Worm (Caenorhabditis elegans) whole organism, late embryonic: Measurements from ENCODE around the gene sgn-1.

ENCODE experiments used
- K09A11.1 ChIP-seq: sonication (generic microtip); optimal IDR thresholded peaks from 2 replicates; lab custom pipeline; 2017; ENCODE audit warnings: antibody characterized with exemption, mild to moderate bottlenecking, missing genetic modification characterization, missing compliant biosample characterization; ENCODE audit not compliant: insufficient read depth
- T23F11.4 ChIP-seq: fragments of 200-800 bp; sonication (Bioruptor generic); optimal IDR thresholded peaks from 2 replicates; lab custom pipeline; 2018; ENCODE audit warnings: mild to moderate bottlenecking, missing genetic modification characterization, missing compliant biosample characterization
- Y22D7AL.16 ChIP-seq: sonication (generic microtip); optimal IDR thresholded peaks from 2 replicates; lab custom pipeline; 2016; ENCODE audit warnings: missing genetic modification characterization, missing compliant biosample characterization
- ama-1 ChIP-seq: fragments of 150-350 bp; optimal IDR thresholded peaks from 2 replicates; lab custom pipeline; 2014
- ceh-14 ChIP-seq: sonication (generic microtip); optimal IDR thresholded peaks from 2 replicates; lab custom pipeline; 2016; ENCODE audit warnings: missing genotype, missing genetic modification characterization, missing compliant biosample characterization
- ceh-18 ChIP-seq: sonication (generic microtip); optimal IDR thresholded peaks from 2 replicates; lab custom pipeline; 2016; ENCODE audit warnings: missing genetic modification characterization, missing compliant biosample characterization
- ceh-19 ChIP-seq: fragments of 200-800 bp; sonication (Bioruptor generic); optimal IDR thresholded peaks from 2 replicates; lab custom pipeline; 2018; ENCODE audit warnings: mild to moderate bottlenecking, missing genetic modification characterization, missing compliant biosample characterization
- ceh-2 ChIP-seq: sonication (generic microtip); optimal IDR thresholded peaks from 2 replicates; lab custom pipeline; 2016; ENCODE audit warnings: missing genotype, missing genetic modification characterization, missing compliant biosample characterization
- ceh-48 ChIP-seq: sonication (generic microtip); optimal IDR thresholded peaks from 2 replicates; lab custom pipeline; 2016; ENCODE audit warnings: missing genetic modification characterization, inconsistent platforms, missing compliant biosample characterization
- ceh-6 ChIP-seq: fragments of 200-800 bp; sonication (Bioruptor generic); optimal IDR thresholded peaks from 2 replicates; lab custom pipeline; 2018; ENCODE audit warnings: mild to moderate bottlenecking, missing genetic modification characterization, missing compliant biosample characterization
- ceh-9 ChIP-seq: sonication (generic microtip); optimal IDR thresholded peaks from 2 replicates; lab custom pipeline; 2016; ENCODE audit warnings: mild to moderate bottlenecking, missing genetic modification characterization, inconsistent platforms, missing compliant biosample characterization
- dve-1 ChIP-seq: sonication (generic microtip); optimal IDR thresholded peaks from 2 replicates; lab custom pipeline; 2017; ENCODE audit warnings: antibody characterized with exemption, mild to moderate bottlenecking, missing genetic modification characterization, missing compliant biosample characterization
- elt-2 ChIP-seq: sonication (generic microtip); optimal IDR thresholded peaks from 2 replicates; lab custom pipeline; 2016; ENCODE audit warnings: missing genetic modification reagents, missing genetic modification characterization, missing compliant biosample characterization
- elt-4 ChIP-seq: sonication (generic microtip); optimal IDR thresholded peaks from 2 replicates; lab custom pipeline; 2016; ENCODE audit warnings: missing genetic modification characterization, missing compliant biosample characterization
- ets-4 ChIP-seq: sonication (generic microtip); optimal IDR thresholded peaks from 2 replicates; lab custom pipeline; 2016; ENCODE audit warnings: missing genetic modification characterization, missing compliant biosample characterization
- eyg-1 ChIP-seq: sonication (generic microtip); optimal IDR thresholded peaks from 2 replicates; lab custom pipeline; 2016; ENCODE audit warnings: missing genotype, missing genetic modification characterization, missing compliant biosample characterization
- gmeb-2 ChIP-seq: sonication (generic microtip); optimal IDR thresholded peaks from 2 replicates; lab custom pipeline; 2016; ENCODE audit warnings: missing genetic modification characterization, inconsistent platforms, missing compliant biosample characterization
- hlh-15 ChIP-seq: sonication (generic microtip); optimal IDR thresholded peaks from 2 replicates; lab custom pipeline; 2016; ENCODE audit warnings: missing genetic modification characterization, missing compliant biosample characterization
- hlh-8 ChIP-seq: sonication (generic microtip); optimal IDR thresholded peaks from 2 replicates; lab custom pipeline; 2016; ENCODE audit warnings: missing genotype, missing genetic modification characterization, missing compliant biosample characterization
- lin-11 ChIP-seq: fragments of 200-800 bp; sonication (Bioruptor generic); optimal IDR thresholded peaks from 2 replicates; lab custom pipeline; 2018; ENCODE audit warnings: mild to moderate bottlenecking, missing genetic modification characterization, missing compliant biosample characterization
- madf-2 ChIP-seq: sonication (generic microtip); optimal IDR thresholded peaks from 2 replicates; lab custom pipeline; 2017; ENCODE audit warnings: missing genetic modification characterization, missing compliant biosample characterization
- mec-3 ChIP-seq: sonication (generic microtip); optimal IDR thresholded peaks from 2 replicates; lab custom pipeline; 2016; ENCODE audit warnings: borderline replicate concordance, missing genetic modification characterization, missing compliant biosample characterization
- nfya-1 ChIP-seq: sonication (generic microtip); optimal IDR thresholded peaks from 2 replicates; lab custom pipeline; 2017; ENCODE audit warnings: missing genetic modification characterization, mild to moderate bottlenecking, missing compliant biosample characterization, antibody characterized with exemption, moderate library complexity
- nhr-11 ChIP-seq: fragments of 150-350 bp; optimal IDR thresholded peaks from 2 replicates; lab custom pipeline; 2014; ENCODE audit warnings: missing biosample characterization, missing genetic modification characterization
- nhr-232 ChIP-seq: sonication (generic microtip); optimal IDR thresholded peaks from 2 replicates; lab custom pipeline; 2016; ENCODE audit warnings: missing genetic modification characterization, missing compliant biosample characterization
- pax-1 ChIP-seq: fragments of 150-350 bp; optimal IDR thresholded peaks from 2 replicates; lab custom pipeline; 2014; ENCODE audit warnings: missing biosample characterization, missing genetic modification characterization
- pha-4 ChIP-seq: fragments of 150-350 bp; optimal IDR thresholded peaks from 2 replicates; lab custom pipeline; 2018; ENCODE audit warnings: missing biosample characterization, missing genetic modification reagents, missing genetic modification characterization
- pqm-1 ChIP-seq: sonication (generic microtip); optimal IDR thresholded peaks from 2 replicates; lab custom pipeline; 2016; ENCODE audit warnings: missing genetic modification characterization, missing compliant biosample characterization
- sdc-2 ChIP-seq: sonication (generic microtip); optimal IDR thresholded peaks from 2 replicates; lab custom pipeline; 2016; ENCODE audit warnings: missing genotype, missing genetic modification characterization, missing compliant biosample characterization
- sox-4 ChIP-seq: sonication (generic microtip); optimal IDR thresholded peaks from 2 replicates; lab custom pipeline; 2017; ENCODE audit warnings: mild to moderate bottlenecking, missing genetic modification characterization, inconsistent platforms, missing compliant biosample characterization
- syd-9 ChIP-seq: sonication (generic microtip); optimal IDR thresholded peaks from 2 replicates; lab custom pipeline; 2016; ENCODE audit warnings: mild to moderate bottlenecking, missing genetic modification characterization, moderate library complexity, missing compliant biosample characterization
- tbx-2 ChIP-seq: sonication (generic microtip); optimal IDR thresholded peaks from 2 replicates; lab custom pipeline; 2016; ENCODE audit warnings: missing genetic modification characterization, missing compliant biosample characterization
- tbx-7 ChIP-seq: sonication (generic microtip); optimal IDR thresholded peaks from 2 replicates; lab custom pipeline; 2016; ENCODE audit warnings: missing genotype, missing genetic modification characterization, missing compliant biosample characterization
- unc-3 ChIP-seq, 2 experiments: fragments of 200-800 bp in 1 of 2; sonication (Bioruptor generic) in 1 of 2; sonication (generic microtip) in 1 of 2; conservative IDR thresholded peaks in 1 of 2; optimal IDR thresholded peaks in 1 of 2; 2 replicates each; pipeline versions ENCODE4 v1.3.6 to Lab custom; 2016 to 2022; ENCODE audit warnings: missing compliant biosample characterization in 2 of 2, missing genetic modification characterization in 2 of 2, missing genetic modification reagents in 1 of 2
- unc-55 ChIP-seq: sonication (generic microtip); optimal IDR thresholded peaks from 2 replicates; lab custom pipeline; 2017; ENCODE audit warnings: missing biosample characterization, missing genetic modification reagents, missing genetic modification characterization
- unc-86 ChIP-seq: sonication (generic microtip); optimal IDR thresholded peaks from 2 replicates; lab custom pipeline; 2016; ENCODE audit warnings: missing genetic modification characterization, missing compliant biosample characterization

The sgn-1 gene

DNA sequence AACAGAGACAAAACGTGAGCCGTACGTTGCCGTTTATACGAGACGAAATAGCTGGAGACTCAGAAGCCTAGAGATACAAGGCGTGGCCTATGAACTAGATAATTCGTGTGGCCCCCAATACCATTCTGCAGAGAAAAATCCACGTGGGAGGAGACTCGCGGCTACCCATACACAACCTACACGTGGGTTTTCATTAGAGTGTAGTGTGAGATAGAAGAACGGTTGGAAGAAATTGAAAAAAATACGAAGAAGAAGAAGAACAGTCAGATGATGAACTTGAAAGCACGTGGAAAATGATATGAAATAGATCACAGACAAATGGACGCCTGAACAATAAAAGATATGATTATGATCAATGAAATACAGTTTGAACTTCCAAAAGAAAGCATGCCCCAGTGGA, 18.3 kb downstream of the sgn-1 start:
- TF ChIP-seq unc-55 (GFP tag; lab: Kevin White, UChicago) (no peak), Y22D7AL.16 (tag; lab: Kevin White, UChicago) (no peak), ceh-9 (tag; lab: Kevin White, UChicago) (no peak), tbx-2 (tag; lab: Kevin White, UChicago) (no peak), T23F11.4 (no peak), elt-4 (tag; lab: Kevin White, UChicago) (no peak), ceh-19 (GFP tag; lab: Kevin White, UChicago) (no peak)

ce11 chrII:8764332-8764731, 19.1 kb downstream of the sgn-1 start:
- TF ChIP-seq unc-55 (GFP tag; lab: Kevin White, UChicago) (no peak), tbx-7 (no peak), ceh-14 (tag; lab: Kevin White, UChicago) (no peak), ceh-48 (tag; lab: Kevin White, UChicago) (no peak), mec-3 (tag; lab: Kevin White, UChicago) (no peak), syd-9 (tag; lab: Kevin White, UChicago) (no peak), dve-1 (tag; lab: Kevin White, UChicago) (no peak)
- TF ChIP-seq, all 69 proteins: peak for 0

DNA sequence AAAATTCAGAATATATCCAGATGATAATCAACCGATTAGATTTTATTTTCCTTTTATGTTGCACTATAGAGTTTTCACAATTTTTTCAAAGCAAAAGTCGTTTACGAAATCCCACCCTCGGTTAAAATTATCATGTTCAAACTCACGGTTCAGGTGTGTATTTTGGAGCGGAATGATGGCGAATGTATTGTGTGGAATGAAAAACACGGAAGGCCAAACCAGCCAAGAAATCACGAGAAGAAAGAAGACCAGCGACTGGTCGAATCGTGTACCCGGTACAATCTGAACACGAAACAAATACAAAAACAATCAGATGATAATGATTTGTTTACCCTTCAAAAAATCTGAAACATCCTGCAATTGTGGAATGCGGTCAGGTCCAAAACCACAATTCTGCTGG, 20.1 kb downstream of the sgn-1 start:
- no peak for TF ChIP-seq mec-3 (tag; lab: Kevin White, UChicago)
- no peak for TF ChIP-seq unc-3 (GFP tag; conservative IDR thresholded peaks at IDR 0.05; lab: Robert Waterston, UW)
- no peak for TF ChIP-seq unc-3 (tag; optimal IDR thresholded peaks at IDR 0.05; lab: Kevin White, UChicago)
- TF ChIP-seq hlh-15 (tag; lab: Kevin White, UChicago): no peak
- TF ChIP-seq pqm-1 (tag; lab: Kevin White, UChicago): no peak
- TF ChIP-seq ceh-18 (tag; lab: Kevin White, UChicago): no peak

DNA sequence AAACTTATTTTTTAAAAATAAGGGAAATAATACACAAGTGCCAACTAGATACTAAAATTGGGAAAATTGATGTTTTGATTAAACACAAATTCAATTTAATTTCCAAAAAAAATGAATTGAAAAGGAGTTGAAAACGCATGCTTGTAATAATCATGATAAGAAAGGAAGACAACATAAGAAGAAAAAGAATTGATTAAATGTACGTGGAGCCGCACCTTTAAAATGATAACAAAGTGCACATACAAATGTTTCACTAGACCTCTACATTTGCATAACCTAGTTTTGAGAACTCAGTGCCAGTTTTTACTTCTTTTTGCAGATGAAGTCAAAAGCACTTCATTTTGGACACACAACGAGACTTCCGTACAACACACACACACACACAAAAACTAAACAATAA, 21.7 kb downstream of the sgn-1 start:
- TF ChIP-seq elt-2 (tag; lab: Kevin White, UChicago) (no peak), ceh-19 (GFP tag; lab: Kevin White, UChicago) (no peak), tbx-2 (tag; lab: Kevin White, UChicago) (no peak), K09A11.1 (tag; lab: Kevin White, UChicago) (no peak), T23F11.4 (no peak), ceh-14 (tag; lab: Kevin White, UChicago) (no peak), unc-86 (no peak), pax-1 (tag; lab: Kevin White, UChicago) (no peak), elt-4 (tag; lab: Kevin White, UChicago) (no peak), sox-4 (tag; lab: Kevin White, UChicago) (no peak), eyg-1 (no peak), ceh-2 (no peak), ets-4 (tag; lab: Kevin White, UChicago) (no peak), lin-11 (tag; lab: Kevin White, UChicago) (no peak), nhr-11 (tag; lab: Kevin White, UChicago) (no peak), sdc-2 (no peak), gmeb-2 (tag; lab: Kevin White, UChicago) (no peak), pha-4 (tag; lab: Kevin White, UChicago) (no peak)

DNA sequence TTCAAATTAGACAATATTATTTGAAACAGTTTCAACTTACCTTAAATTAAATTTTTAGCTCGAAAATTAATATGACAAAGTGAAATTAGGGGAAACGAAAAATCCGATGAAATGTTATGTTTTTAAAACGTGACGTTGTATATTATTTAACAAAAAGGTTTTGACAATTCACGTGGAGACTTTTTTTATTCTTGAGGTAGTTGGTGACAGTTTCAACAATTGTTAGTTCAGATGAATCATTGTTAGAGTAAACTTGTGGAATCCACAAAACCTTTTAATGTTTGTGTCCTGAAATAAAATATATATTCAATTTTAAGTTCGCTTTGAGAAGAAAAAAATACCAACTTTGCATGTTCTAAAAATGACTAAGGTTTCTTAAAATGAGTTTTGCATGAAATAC, 24.0 kb downstream of the sgn-1 start, which contains the start of gene fut-1:
fut-1 (minus strand) TSS at position 101 of the 400 bp plus-strand sequence.
- no peak for TF ChIP-seq hlh-8 (tag; lab: Kevin White, UChicago)
- no peak for TF ChIP-seq ceh-6
- TF ChIP-seq unc-55 (GFP tag; lab: Kevin White, UChicago): no peak
- TF ChIP-seq nhr-232 (tag; lab: Kevin White, UChicago): no peak
- TF ChIP-seq nfya-1: no peak
- no peak for TF ChIP-seq madf-2 (tag; lab: Kevin White, UChicago)
- no peak for TF ChIP-seq syd-9 (tag; lab: Kevin White, UChicago)
- TF ChIP-seq gmeb-2 (tag; lab: Kevin White, UChicago): no peak
- TF ChIP-seq ama-1 (lab: Kevin White, UChicago): no peak
